Worm (Caenorhabditis elegans) whole organism, L3 larva: ENCODE data around the gene K02D10.8.
A peak's percentile ranks its signal among the peaks of the same experiment; 100 is the strongest.

ENCODE experiments used
- R02D3.7 ChIP-seq: fragments of 150-350 bp; optimal IDR thresholded peaks from 2 replicates; lab custom pipeline; 2014; ENCODE audit warnings: missing biosample characterization, missing genetic modification characterization
- ZK546.5 ChIP-seq: sonication (generic microtip); optimal IDR thresholded peaks from 2 replicates; lab custom pipeline; 2017; ENCODE audit warnings: missing biosample characterization, missing genetic modification characterization
- aly-2 ChIP-seq: fragments of 150-350 bp; optimal IDR thresholded peaks from 2 replicates; lab custom pipeline; 2014; ENCODE audit warnings: missing biosample characterization, missing genetic modification characterization
- ama-1 ChIP-seq: fragments of 150-350 bp; optimal IDR thresholded peaks from 2 replicates; lab custom pipeline; 2018
- ceh-16 ChIP-seq: sonication (generic microtip); optimal IDR thresholded peaks from 2 replicates; lab custom pipeline; 2017; ENCODE audit warnings: missing biosample characterization, missing genetic modification characterization
- ceh-28 ChIP-seq: fragments of 150-350 bp; optimal IDR thresholded peaks from 2 replicates; lab custom pipeline; 2014; ENCODE audit warnings: missing biosample characterization, missing genetic modification reagents, missing genetic modification characterization
- ceh-82 ChIP-seq: fragments of 150-350 bp; optimal IDR thresholded peaks from 2 replicates; lab custom pipeline; 2014; ENCODE audit warnings: missing biosample characterization, missing genetic modification characterization
- ceh-9 ChIP-seq: sonication (generic microtip); optimal IDR thresholded peaks from 2 replicates; lab custom pipeline; 2018; ENCODE audit warnings: missing biosample characterization, missing genetic modification characterization
- daf-12 ChIP-seq: fragments of 150-350 bp; optimal IDR thresholded peaks from 2 replicates; lab custom pipeline; 2014; ENCODE audit warnings: missing biosample characterization, missing genetic modification reagents, missing genetic modification characterization
- egl-27 ChIP-seq: sonication (generic microtip); optimal IDR thresholded peaks from 4 replicates; lab custom pipeline; 2017; ENCODE audit warnings: missing biosample characterization, missing genetic modification reagents, missing genetic modification characterization
- egl-5 ChIP-seq: fragments of 150-350 bp; optimal IDR thresholded peaks from 2 replicates; lab custom pipeline; 2017; ENCODE audit warnings: missing biosample characterization, missing genetic modification reagents, missing genetic modification characterization, inconsistent platforms
- elt-1 ChIP-seq: fragments of 150-350 bp; optimal IDR thresholded peaks from 2 replicates; lab custom pipeline; 2014; ENCODE audit warnings: missing biosample characterization, missing genetic modification characterization
- elt-2 ChIP-seq: sonication (generic microtip); optimal IDR thresholded peaks from 2 replicates; lab custom pipeline; 2016; ENCODE audit warnings: missing genetic modification reagents, mild to moderate bottlenecking, missing genetic modification characterization, missing compliant biosample characterization
- elt-3 ChIP-seq, 3 experiments: fragments of 150-350 bp in 1 of 3; sonication (generic microtip) in 2 of 3; optimal IDR thresholded peaks; 2 replicates in 2 of 3; 4 replicates in 1 of 3; lab custom pipeline; 2014 to 2017; ENCODE audit warnings: missing biosample characterization in 3 of 3, missing genetic modification characterization in 3 of 3
- eor-1 ChIP-seq, 2 experiments: fragments of 150-350 bp; optimal IDR thresholded peaks; 2 replicates each; lab custom pipeline; 2014 to 2018; ENCODE audit warnings: missing biosample characterization in 2 of 2, missing genetic modification characterization in 2 of 2
- fkh-10 ChIP-seq: sonication (generic microtip); optimal IDR thresholded peaks from 2 replicates; lab custom pipeline; 2017; ENCODE audit warnings: missing biosample characterization, missing genetic modification reagents, missing genetic modification characterization
- fkh-2 ChIP-seq: fragments of 150-350 bp; optimal IDR thresholded peaks from 2 replicates; lab custom pipeline; 2014; ENCODE audit warnings: missing biosample characterization, missing genetic modification reagents, missing genetic modification characterization
- fos-1 ChIP-seq: fragments of 150-350 bp; optimal IDR thresholded peaks from 2 replicates; lab custom pipeline; 2014; ENCODE audit warnings: missing biosample characterization, missing genetic modification characterization
- hmg-11 ChIP-seq: sonication (generic microtip); optimal IDR thresholded peaks from 2 replicates; lab custom pipeline; 2016; ENCODE audit warnings: missing genetic modification characterization, missing compliant biosample characterization
- jun-1 ChIP-seq: fragments of 150-350 bp; optimal IDR thresholded peaks from 2 replicates; lab custom pipeline; 2014; ENCODE audit warnings: missing biosample characterization, missing genetic modification reagents, missing genetic modification characterization
- lin-15B ChIP-seq: fragments of 150-350 bp; optimal IDR thresholded peaks from 2 replicates; lab custom pipeline; 2014; ENCODE audit warnings: missing biosample characterization, missing genetic modification characterization
- lin-39 ChIP-seq: fragments of 150-350 bp; optimal IDR thresholded peaks from 2 replicates; lab custom pipeline; 2018; ENCODE audit warnings: missing biosample characterization, missing genetic modification reagents, missing genetic modification characterization
- lsy-12 ChIP-seq: sonication (generic microtip); optimal IDR thresholded peaks from 2 replicates; lab custom pipeline; 2016; ENCODE audit warnings: mild to moderate bottlenecking, missing genetic modification characterization, missing compliant biosample characterization
- mdl-1 ChIP-seq: fragments of 150-350 bp; optimal IDR thresholded peaks from 2 replicates; lab custom pipeline; 2014; ENCODE audit warnings: missing biosample characterization, missing genetic modification characterization
- mml-1 ChIP-seq: fragments of 150-350 bp; sonication (generic microtip); optimal IDR thresholded peaks from 3 replicates; lab custom pipeline; 2014; ENCODE audit warnings: missing biosample characterization, missing genetic modification characterization
- nfya-1 ChIP-seq: sonication (generic microtip); optimal IDR thresholded peaks from 2 replicates; lab custom pipeline; 2017; ENCODE audit warnings: missing genetic modification characterization, mild to moderate bottlenecking, missing compliant biosample characterization, antibody characterized with exemption, moderate library complexity; ENCODE audit not compliant: insufficient read depth
- nhr-11 ChIP-seq: fragments of 150-350 bp; optimal IDR thresholded peaks from 2 replicates; lab custom pipeline; 2014; ENCODE audit warnings: missing biosample characterization, missing genetic modification characterization
- nhr-12 ChIP-seq: fragments of 150-350 bp; optimal IDR thresholded peaks from 2 replicates; lab custom pipeline; 2014; ENCODE audit warnings: missing biosample characterization, missing genetic modification characterization
- nhr-23 ChIP-seq: fragments of 150-350 bp; optimal IDR thresholded peaks from 2 replicates; lab custom pipeline; 2014; ENCODE audit warnings: missing biosample characterization, missing genetic modification reagents, missing genetic modification characterization
- nhr-237 ChIP-seq: fragments of 150-350 bp; optimal IDR thresholded peaks from 2 replicates; lab custom pipeline; 2014; ENCODE audit warnings: missing biosample characterization, missing genetic modification characterization
- nhr-25 ChIP-seq: sonication (generic microtip); optimal IDR thresholded peaks from 2 replicates; lab custom pipeline; 2017; ENCODE audit warnings: missing biosample characterization, missing genetic modification characterization
- nhr-28 ChIP-seq: fragments of 150-350 bp; optimal IDR thresholded peaks from 2 replicates; lab custom pipeline; 2014; ENCODE audit warnings: missing biosample characterization, missing genetic modification characterization
- nhr-43 ChIP-seq: sonication (generic microtip); optimal IDR thresholded peaks from 2 replicates; lab custom pipeline; 2016; ENCODE audit warnings: mild to moderate bottlenecking, missing genetic modification characterization, missing compliant biosample characterization; ENCODE audit not compliant: poor library complexity, severe bottlenecking
- nhr-67 ChIP-seq: fragments of 150-350 bp; optimal IDR thresholded peaks from 2 replicates; lab custom pipeline; 2014; ENCODE audit warnings: missing biosample characterization, missing genetic modification characterization
- nhr-76 ChIP-seq: fragments of 150-350 bp; sonication (generic microtip); optimal IDR thresholded peaks from 5 replicates; lab custom pipeline; 2014; ENCODE audit warnings: missing biosample characterization, missing genetic modification characterization
- nhr-77 ChIP-seq: fragments of 150-350 bp; optimal IDR thresholded peaks from 2 replicates; lab custom pipeline; 2014; ENCODE audit warnings: missing biosample characterization, missing genetic modification characterization
- pha-4 ChIP-seq: fragments of 150-350 bp; optimal IDR thresholded peaks from 2 replicates; lab custom pipeline; 2014; ENCODE audit warnings: missing biosample characterization, missing genetic modification reagents, missing genetic modification characterization
- pqm-1 ChIP-seq: fragments of 150-350 bp; optimal IDR thresholded peaks from 2 replicates; lab custom pipeline; 2017; ENCODE audit warnings: missing biosample characterization, missing genetic modification characterization, inconsistent platforms
- sea-2 ChIP-seq: fragments of 150-350 bp; sonication (generic microtip); optimal IDR thresholded peaks from 4 replicates; lab custom pipeline; 2014; ENCODE audit warnings: missing biosample characterization, missing genetic modification reagents, missing genetic modification characterization
- skn-1 ChIP-seq: fragments of 150-350 bp; optimal IDR thresholded peaks from 2 replicates; lab custom pipeline; 2014; ENCODE audit warnings: missing biosample characterization, missing genetic modification characterization
- snpc-4 ChIP-seq: fragments of 150-350 bp; optimal IDR thresholded peaks from 2 replicates; lab custom pipeline; 2014; ENCODE audit warnings: missing biosample characterization, missing genetic modification characterization
- tbx-2 ChIP-seq: sonication (generic microtip); optimal IDR thresholded peaks from 2 replicates; lab custom pipeline; 2016; ENCODE audit warnings: mild to moderate bottlenecking, missing genetic modification characterization, missing compliant biosample characterization
- unc-39 ChIP-seq: sonication (generic microtip); optimal IDR thresholded peaks from 4 replicates; lab custom pipeline; 2017; ENCODE audit warnings: missing biosample characterization, missing genetic modification characterization
- unc-62 ChIP-seq: fragments of 150-350 bp; sonication (generic microtip); optimal IDR thresholded peaks from 4 replicates; lab custom pipeline; 2014; ENCODE audit warnings: missing biosample characterization, missing genetic modification reagents, missing genetic modification characterization
- zag-1 ChIP-seq: fragments of 150-350 bp; optimal IDR thresholded peaks from 2 replicates; lab custom pipeline; 2014; ENCODE audit warnings: missing biosample characterization, missing genetic modification characterization
- ztf-11 ChIP-seq: fragments of 150-350 bp; optimal IDR thresholded peaks from 2 replicates; lab custom pipeline; 2014; ENCODE audit warnings: missing biosample characterization, missing genetic modification characterization
- ztf-4 ChIP-seq: fragments of 150-350 bp; optimal IDR thresholded peaks from 2 replicates; lab custom pipeline; 2014; ENCODE audit warnings: missing biosample characterization, missing genetic modification characterization

Gene K02D10.8

DNA sequence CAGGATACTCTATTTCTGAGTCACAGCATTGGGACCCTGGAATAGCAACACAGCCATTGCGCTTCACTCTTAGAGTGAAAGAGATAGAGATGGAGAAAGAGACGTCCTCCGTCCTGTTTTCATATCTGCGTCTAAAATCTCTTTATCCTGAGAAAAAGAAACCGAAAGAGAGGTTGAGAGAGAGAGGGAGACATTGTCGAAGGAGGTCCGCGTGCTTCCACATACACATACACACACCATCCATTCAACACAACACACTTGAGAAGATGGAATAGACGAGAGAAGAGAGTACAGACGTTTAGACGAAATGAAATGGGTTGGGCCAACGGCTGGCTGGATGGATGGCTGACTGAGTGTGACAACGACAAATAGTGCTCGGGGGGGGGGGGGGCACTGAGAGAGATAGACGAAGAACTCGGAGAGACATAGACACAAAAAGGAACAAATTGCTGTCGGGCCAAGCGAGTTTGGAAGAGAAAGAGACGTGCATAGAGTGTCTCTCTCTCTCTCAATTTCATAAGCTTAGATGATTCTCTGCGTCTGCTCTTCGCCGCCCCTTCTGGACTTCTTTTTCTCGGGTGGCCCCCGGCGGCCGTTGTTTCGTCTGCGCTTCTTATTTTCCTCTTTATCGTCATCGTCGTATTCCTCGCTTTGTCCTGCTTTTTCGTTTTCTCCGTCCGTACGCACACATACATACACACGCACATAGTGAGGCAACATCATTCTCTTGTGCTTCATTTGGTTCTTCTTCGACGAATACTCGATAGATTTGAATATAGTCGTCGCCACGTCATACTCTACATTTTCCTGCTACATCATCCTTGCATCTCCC lies 14.0 kb downstream of the K02D10.8 start, which contains the start of gene F54F2.6:
Gene F54F2.6 (minus strand): TSS at position 738 of the 832 bp plus-strand sequence.
- TF ChIP-seq daf-12 (no peak), eor-1 (tag; optimal IDR thresholded peaks at IDR 0.05; lab: Kevin White, UChicago) (no peak), ceh-82 (tag; lab: Kevin White, UChicago) (peak; percentile 40), nhr-25 (peak; percentile 44), skn-1 (no peak), unc-39 (tag; lab: Kevin White, UChicago) (peak; percentile 44), nhr-77 (tag; lab: Kevin White, UChicago) (peak; percentile 50), ceh-28 (peak; percentile 87), nhr-12 (tag; lab: Kevin White, UChicago) (no peak), lin-39 (tag; lab: Kevin White, UChicago) (peak; percentile 88), nhr-23 (tag; lab: Kevin White, UChicago) (peak; percentile 40), elt-2 (tag; lab: Kevin White, UChicago) (peak; percentile 71), aly-2 (no peak), egl-27 (tag; lab: Kevin White, UChicago) (peak; percentile 77), nhr-43 (tag; lab: Kevin White, UChicago) (peak; percentile 59), pha-4 (tag; lab: Kevin White, UChicago) (peak; percentile 93), lsy-12 (tag; lab: Kevin White, UChicago) (peak; percentile 80), fkh-2 (tag; lab: Kevin White, UChicago) (peak; percentile 52), ztf-11 (no peak), pqm-1 (tag; lab: Kevin White, UChicago) (peak; percentile 38), fkh-10 (GFP tag; lab: Kevin White, UChicago) (peak; percentile 76), hmg-11 (tag; lab: Kevin White, UChicago) (peak; percentile 90), ceh-9 (tag; lab: Kevin White, UChicago) (peak; percentile 24), nhr-76 (no peak), elt-3 (tag; optimal IDR thresholded peaks at IDR 0.05; lab: Kevin White, UChicago) (no peak), ceh-16 (tag; lab: Kevin White, UChicago) (no peak), egl-5 (tag; lab: Kevin White, UChicago) (peak; percentile 65), nhr-11 (tag; lab: Kevin White, UChicago) (peak; percentile 84), nfya-1 (tag; lab: Kevin White, UChicago) (peak; percentile 92), zag-1 (tag; lab: Kevin White, UChicago) (peak; percentile 76), snpc-4 (tag; lab: Kevin White, UChicago) (peak; percentile 75), lin-15B (tag; lab: Kevin White, UChicago) (peak; percentile 58), elt-1 (peak; percentile 78), ZK546.5 (tag; lab: Kevin White, UChicago) (no peak), ama-1 (lab: Kevin White, UChicago) (peak; percentile 37), jun-1 (tag; lab: Kevin White, UChicago) (peak; percentile 91), tbx-2 (tag; lab: Kevin White, UChicago) (peak; percentile 85), unc-62 (GFP tag; lab: Kevin White, UChicago) (peak; percentile 95), sea-2 (GFP tag; lab: Kevin White, UChicago) (peak; percentile 31), fos-1 (no peak), R02D3.7 (peak; percentile 57), nhr-28 (tag; lab: Kevin White, UChicago) (no peak), nhr-237 (no peak), nhr-67 (tag; lab: Kevin White, UChicago) (no peak), mdl-1 (tag; lab: Kevin White, UChicago) (peak; percentile 94), ztf-4 (tag; lab: Kevin White, UChicago) (no peak), mml-1 (no peak)
